Fruit fly (Drosophila melanogaster): ENCODE results near the gene CG13250.

Gene CG13250

DNA sequence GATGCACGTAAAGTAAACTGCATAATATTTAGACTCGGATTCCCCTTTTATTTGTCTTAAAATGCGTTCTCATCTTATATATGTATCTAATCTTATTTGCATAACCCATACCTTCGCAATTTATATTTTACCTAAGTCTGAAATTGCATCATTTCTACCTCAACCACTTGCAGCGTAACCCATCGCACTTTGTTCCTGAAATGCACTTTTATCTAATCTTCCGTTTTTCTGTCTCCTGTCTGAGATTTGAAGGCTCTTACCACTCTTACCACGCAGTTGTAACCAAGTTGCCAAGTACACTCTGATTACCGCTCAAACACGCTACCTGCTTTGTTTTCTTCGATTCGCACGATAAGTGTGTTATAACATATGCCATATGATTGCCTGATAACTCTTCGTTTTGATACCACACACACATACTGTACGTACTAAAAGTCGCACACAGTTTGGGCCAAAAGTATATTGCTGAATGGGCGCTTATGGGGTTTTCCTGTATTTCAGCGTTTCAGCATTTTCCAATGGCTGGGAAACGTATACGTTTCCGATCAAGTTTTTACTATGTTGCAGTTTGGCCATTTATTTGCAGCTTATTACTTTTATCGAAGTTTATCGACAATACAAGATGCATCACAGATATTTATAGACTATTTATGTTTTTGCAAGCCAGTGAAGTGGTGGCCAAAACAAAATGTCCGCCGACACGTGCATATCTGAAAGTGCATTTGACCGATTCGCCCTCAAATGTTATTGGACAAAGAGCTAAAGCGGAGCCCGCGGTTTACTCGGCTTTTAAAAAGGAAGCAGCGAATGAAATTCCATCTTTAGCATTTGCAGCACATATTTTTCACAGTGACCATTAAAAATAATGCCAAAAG is 5.8 kb downstream of the CG13250 start:
- TF ChIP-seq insv (optimal IDR thresholded peaks at IDR 0.05) (no peak), psq (optimal IDR thresholded peaks at IDR 0.05) (no peak), ttk (optimal IDR thresholded peaks at IDR 0.05) (no peak)

DNA sequence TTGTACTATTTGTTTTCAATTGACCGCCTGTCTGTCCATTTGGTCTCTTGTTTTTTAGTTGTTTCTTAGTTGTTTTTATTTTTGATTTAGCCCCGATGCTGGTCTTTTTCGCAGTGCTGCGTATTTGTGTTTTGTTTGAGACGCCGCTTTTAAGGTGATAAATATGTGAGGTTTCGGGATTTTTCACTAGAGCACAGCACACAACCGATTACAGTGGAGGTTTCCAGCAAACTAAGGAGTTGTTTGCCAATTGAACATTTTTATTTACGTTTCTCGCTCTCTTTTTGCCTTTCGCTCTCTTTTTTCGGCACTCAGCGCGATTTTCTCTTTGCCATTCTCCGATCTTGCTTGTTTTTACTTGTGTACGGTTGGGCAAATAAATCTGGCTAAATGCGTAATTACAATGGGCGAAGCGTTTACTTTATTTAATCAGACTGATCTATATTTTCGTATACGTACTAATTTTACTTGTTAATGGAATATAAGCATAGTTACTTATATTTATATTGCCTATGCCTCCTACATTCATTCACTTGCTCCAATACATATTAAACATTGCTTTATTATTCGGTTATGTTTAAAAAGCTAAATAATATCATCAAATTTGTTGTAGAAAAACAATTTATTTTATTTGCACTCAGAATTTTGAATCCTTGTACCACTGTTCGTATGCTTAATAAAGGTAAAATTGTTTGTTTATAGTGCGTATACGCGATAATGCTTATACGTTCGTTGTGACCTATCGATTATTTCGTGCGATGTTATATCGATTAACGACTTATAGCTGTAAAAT is 6.9 kb downstream of the CG13250 start, which contains the start of gene Rcd2:
Rcd2 (minus strand) TSS at position 236 of the 793 bp plus-strand sequence.
- no peak for TF ChIP-seq Sin3A (optimal IDR thresholded peaks at IDR 0.05)
- TF ChIP-seq h (optimal IDR thresholded peaks at IDR 0.05), result no peak
- no peak for TF ChIP-seq insv (optimal IDR thresholded peaks at IDR 0.05)
- TF ChIP-seq ttk (optimal IDR thresholded peaks at IDR 0.05), result no peak
- TF ChIP-seq Myc (optimal IDR thresholded peaks at IDR 0.05), result no peak
- TF ChIP-seq psq (optimal IDR thresholded peaks at IDR 0.05), result no peak

DNA sequence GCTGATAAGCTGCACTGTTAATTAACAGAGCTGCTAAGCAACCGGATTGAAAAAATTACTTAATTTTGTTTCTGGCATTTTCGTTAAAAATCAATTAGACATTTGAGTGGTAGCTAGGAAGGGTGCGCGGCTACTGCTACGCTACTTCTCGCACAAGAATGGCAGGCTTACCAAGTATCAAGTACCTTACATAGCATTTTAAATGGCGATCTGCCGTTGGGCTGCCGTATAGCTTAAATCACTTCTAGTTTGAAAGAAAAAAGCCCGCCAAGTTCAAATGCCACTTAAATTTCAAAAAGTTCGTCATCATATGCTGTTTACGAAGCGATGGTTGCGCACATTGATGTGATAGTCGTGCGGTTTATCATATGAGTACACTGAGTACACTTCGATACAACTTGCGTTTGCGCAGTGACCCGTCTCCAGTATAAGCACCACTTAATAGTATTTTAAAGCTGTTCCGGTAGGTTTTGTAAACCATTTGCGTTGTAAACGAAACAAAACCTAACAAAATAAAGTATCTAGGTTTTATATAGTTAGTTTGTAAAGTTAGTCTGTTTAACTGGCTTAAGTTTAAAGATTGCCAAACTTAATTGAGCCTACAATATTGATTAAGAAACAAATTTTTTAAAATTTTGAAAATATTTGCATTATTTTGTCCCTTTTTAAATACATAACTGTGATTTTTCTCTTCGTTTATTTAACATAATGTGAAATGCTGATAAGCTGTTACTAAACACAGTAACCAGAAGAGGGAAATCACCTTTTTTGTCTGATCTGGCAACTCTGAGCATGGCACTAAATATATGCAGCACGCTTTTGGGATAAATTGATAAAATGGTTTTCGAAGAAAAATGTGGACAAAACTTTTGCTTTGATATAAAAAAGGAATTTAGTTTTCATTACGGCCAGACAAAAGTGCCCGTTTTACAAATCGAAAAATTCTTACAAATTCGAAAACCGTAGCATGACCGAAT is 7.8 kb downstream of the CG13250 start:
- TF ChIP-seq Myc (optimal IDR thresholded peaks at IDR 0.05), result no peak
- no peak for TF ChIP-seq h (optimal IDR thresholded peaks at IDR 0.05)
- TF ChIP-seq insv (optimal IDR thresholded peaks at IDR 0.05), result no peak
- TF ChIP-seq psq (optimal IDR thresholded peaks at IDR 0.05), result no peak
- no peak for TF ChIP-seq ttk (optimal IDR thresholded peaks at IDR 0.05)
- no peak for TF ChIP-seq Sin3A (optimal IDR thresholded peaks at IDR 0.05)

DNA sequence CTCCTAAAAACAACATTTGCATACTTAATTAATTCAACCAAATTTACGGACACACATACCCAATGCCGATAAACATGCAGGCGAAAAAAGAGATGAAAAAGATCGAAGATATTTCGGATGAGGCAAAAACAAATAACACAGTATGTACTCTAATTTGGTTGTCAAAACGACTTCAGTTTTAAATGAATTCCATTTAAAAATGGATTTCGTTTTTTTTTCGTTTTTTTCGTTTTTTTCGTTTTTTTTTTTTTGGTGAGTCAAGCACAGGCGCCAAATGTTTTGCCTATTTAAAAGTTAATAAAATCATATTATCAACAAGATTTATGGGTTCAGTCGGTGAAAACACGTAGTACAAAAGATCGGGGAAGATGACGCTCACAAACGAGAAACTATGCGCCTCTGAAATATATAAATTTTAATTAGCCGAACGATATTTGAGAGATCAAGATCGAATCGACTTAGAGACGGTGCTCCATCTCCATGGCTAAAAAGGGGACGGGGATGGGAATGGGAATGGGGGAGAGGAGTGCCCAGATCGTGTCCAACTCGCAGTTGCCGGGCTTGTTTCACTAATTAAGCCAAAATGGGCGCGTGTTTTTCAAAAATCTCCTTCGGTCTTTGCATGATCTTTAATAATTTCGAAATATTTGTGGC is 14.8 kb downstream of the CG13250 start:
- TF ChIP-seq ttk (optimal IDR thresholded peaks at IDR 0.05) (no peak), Sin3A (optimal IDR thresholded peaks at IDR 0.05) (no peak), psq (optimal IDR thresholded peaks at IDR 0.05) (no peak), Myc (optimal IDR thresholded peaks at IDR 0.05) (no peak), h (optimal IDR thresholded peaks at IDR 0.05) (no peak), insv (optimal IDR thresholded peaks at IDR 0.05) (no peak)

DNA sequence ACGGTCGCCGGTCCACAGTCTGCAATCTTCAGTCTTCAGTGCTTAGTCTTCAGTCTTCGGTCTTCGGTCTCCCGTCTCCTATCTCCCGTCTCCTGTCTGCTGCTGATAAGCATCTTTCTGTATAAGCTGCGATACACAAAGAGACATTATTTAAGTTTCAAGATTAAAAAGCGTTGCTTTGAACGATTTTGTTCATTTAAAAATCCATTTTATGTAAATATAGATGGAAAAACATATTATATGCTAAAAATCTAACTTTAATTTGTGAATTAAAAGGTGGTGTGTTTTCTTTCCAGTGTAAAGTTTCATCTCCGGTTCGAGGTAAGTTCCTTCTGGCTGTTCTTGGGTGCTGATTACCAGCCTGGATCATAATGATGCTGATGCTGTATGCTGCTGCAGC is 15.8 kb downstream of the CG13250 start:
- TF ChIP-seq ttk (optimal IDR thresholded peaks at IDR 0.05), result no peak

DNA sequence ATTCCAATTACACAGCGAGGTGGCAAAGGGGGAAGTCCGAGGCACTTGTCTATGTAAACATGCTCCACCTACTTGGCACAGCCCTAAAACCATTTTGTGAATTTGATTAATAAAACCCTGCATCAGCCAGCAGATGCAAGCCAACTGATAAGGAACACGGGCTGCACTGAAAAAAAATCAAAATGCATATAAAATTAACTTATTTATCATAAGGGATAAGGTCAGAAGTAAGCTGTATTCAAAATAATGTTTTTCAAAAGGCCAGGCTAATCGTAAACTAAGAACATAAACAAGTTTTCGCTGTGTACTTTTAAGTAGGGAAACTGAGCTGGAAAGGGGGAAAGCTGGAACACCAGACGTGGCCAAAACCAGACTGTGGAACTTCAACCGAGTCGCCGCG is 18.4 kb downstream of the CG13250 start:
- TF ChIP-seq Sin3A (optimal IDR thresholded peaks at IDR 0.05) (no peak), Myc (optimal IDR thresholded peaks at IDR 0.05) (no peak), ttk (optimal IDR thresholded peaks at IDR 0.05) (no peak), psq (optimal IDR thresholded peaks at IDR 0.05) (no peak)

DNA sequence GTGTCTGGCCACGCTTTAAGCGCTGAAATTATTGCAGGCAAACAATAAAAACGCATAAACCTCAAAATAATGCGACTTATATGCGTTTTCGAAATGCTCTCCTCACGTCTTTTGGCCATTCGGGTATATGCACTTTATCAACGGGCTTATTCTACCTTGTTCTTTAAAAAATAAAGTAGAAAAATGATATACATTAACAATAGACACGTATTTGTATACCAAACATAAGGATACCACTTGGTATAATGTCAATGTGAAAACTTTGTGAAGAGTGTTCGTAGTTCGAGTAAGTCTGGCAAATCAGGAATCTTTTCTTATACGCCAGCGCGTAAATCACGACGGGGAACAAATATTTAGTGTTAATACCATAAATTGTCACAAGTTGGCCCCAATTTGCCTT is 22.9 kb downstream of the CG13250 start:
- TF ChIP-seq h (optimal IDR thresholded peaks at IDR 0.05) (no peak), insv (optimal IDR thresholded peaks at IDR 0.05) (no peak), Sin3A (optimal IDR thresholded peaks at IDR 0.05) (no peak), ttk (optimal IDR thresholded peaks at IDR 0.05) (no peak), psq (optimal IDR thresholded peaks at IDR 0.05) (no peak), Myc (optimal IDR thresholded peaks at IDR 0.05) (no peak)

DNA sequence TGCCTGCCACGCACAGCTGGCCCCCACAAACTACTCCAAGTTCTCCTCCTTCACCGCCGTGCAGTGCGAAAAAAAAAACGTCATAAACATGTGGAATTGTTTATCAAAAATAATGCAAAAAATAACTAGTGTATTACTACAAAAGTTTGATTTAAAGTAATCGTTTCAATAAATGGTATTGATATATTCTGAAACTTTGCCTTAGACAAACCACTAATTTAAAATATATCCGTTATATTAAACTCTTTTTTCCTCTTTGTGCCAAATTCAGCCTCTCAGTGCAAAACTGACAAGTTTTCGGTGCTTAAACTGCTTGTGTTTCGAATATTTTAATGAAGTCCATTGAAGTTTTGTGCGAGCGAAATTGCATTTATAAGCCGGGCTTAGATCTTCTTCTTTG is 23.6 kb downstream of the CG13250 start:
- TF ChIP-seq Sin3A (optimal IDR thresholded peaks at IDR 0.05) (no peak), psq (optimal IDR thresholded peaks at IDR 0.05) (no peak), Myc (optimal IDR thresholded peaks at IDR 0.05) (no peak), insv (optimal IDR thresholded peaks at IDR 0.05) (no peak), ttk (optimal IDR thresholded peaks at IDR 0.05) (no peak), h (optimal IDR thresholded peaks at IDR 0.05) (no peak)

DNA sequence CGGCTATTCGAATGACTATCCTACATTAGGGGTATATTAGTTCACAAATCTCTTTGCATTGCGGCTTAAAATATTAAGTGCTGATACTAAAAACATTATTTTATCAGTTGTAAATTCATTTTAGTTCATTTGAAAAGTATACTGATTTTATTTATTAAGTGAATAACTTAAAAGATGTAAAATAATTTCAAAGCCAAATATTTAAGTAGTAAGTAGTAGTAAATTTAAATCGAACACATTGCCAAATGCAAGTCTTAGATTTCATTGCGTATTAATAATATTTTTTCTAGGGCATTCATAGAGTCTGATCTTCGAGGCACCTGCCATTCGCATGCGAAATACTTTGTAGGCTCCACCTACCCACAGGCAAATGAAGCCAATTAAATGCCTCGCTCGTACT is 29.1 kb downstream of the CG13250 start:
- TF ChIP-seq ttk (optimal IDR thresholded peaks at IDR 0.05), result no peak
- no peak for TF ChIP-seq insv (optimal IDR thresholded peaks at IDR 0.05)
- TF ChIP-seq psq (optimal IDR thresholded peaks at IDR 0.05), result no peak
- TF ChIP-seq h (optimal IDR thresholded peaks at IDR 0.05), result no peak
- no peak for TF ChIP-seq Myc (optimal IDR thresholded peaks at IDR 0.05)
- no peak for TF ChIP-seq Sin3A (optimal IDR thresholded peaks at IDR 0.05)

DNA sequence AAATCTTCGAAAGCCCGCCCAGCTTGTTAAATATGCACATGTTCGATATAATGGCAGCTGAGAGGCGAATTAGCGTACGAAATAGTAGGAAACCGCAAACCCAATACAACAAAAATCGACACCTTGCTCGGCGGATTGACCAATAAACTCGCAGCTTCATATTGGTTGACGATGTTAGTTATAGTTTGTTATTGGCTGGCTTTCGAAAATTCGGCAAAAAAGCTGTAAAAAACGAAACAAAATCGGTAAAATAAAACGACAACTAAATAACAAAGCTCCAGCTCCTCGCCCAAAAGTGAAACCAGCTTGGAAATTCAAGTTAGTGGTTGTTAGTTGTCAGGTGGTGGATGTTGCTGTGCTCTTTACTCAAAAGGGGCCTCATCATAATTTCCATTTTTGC is 30.3 kb downstream of the CG13250 start:
- TF ChIP-seq psq (optimal IDR thresholded peaks at IDR 0.05) (no peak), ttk (optimal IDR thresholded peaks at IDR 0.05) (no peak), Sin3A (optimal IDR thresholded peaks at IDR 0.05) (no peak), insv (optimal IDR thresholded peaks at IDR 0.05) (no peak), Myc (optimal IDR thresholded peaks at IDR 0.05) (no peak), h (optimal IDR thresholded peaks at IDR 0.05) (no peak)

DNA sequence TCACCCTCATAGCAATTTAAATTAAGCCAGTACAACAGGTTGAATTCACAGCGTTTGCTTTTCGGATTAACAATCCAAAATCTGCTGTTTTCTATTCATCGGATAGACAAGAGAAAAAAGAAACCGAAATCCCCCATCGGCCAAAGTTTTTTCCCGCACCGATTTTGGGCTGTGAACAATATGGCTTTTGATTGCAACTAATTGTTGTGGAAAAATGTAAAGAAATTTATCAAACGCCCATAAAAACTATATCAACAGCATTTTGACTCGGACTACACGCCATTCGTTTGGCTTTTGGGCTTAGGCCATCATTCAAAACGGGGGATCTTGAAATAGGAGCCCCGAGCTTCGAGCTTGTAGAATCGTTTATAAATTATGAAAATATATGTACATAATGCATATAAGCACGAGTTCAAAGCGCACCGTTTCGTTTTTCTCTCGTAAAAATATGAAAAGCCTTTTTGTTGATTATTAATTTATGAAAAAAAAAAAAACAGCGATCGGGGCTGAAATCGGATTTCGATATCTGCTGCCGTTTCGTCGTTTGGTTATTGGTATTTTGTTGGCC is 32.1 kb downstream of the CG13250 start:
- TF ChIP-seq psq (optimal IDR thresholded peaks at IDR 0.05), result no peak
- TF ChIP-seq insv (optimal IDR thresholded peaks at IDR 0.05), result no peak
- no peak for TF ChIP-seq Sin3A (optimal IDR thresholded peaks at IDR 0.05)
- no peak for TF ChIP-seq ttk (optimal IDR thresholded peaks at IDR 0.05)
- no peak for TF ChIP-seq Myc (optimal IDR thresholded peaks at IDR 0.05)
- TF ChIP-seq h (optimal IDR thresholded peaks at IDR 0.05), result no peak
